Fruit fly (Drosophila melanogaster): ENCODE data around the gene Hmgcr.
A peak's percentile ranks its signal among the peaks of the same experiment; 100 is the strongest.

The Hmgcr gene

DNA sequence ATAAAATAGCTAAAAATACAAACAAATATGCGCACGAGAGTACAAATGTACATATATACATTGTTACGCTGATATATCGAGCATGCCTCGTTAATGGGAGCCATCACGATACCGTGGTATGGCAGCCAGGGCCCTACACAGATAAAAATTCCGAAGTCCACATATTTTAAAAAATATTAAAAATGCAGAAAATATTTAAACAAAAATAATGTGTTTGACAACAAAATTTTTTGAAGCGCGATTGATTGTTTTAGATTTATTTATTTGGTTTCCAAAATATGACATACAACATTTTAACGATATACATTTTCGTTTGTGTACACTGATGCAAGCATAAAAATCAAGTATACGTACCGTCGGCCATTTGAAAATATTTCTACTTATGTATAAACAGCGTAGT is 6.4 kb upstream of the Hmgcr start (continued):
- no peak for TF ChIP-seq CG14860 (GFP tag; IDR thresholded peaks at IDR 0.05; ENCODE audit: partially characterized antibody)
- peak; percentile 75; the same call in 1 of the 2 replicates for TF ChIP-seq ham (GFP tag; IDR thresholded peaks at IDR 0.05)
- peak; percentile 74 for TF ChIP-seq CG7987 (GFP tag; optimal IDR thresholded peaks at IDR 0.05)
- TF ChIP-seq chinmo (GFP tag; IDR thresholded peaks at IDR 0.05; ENCODE audit: partially characterized antibody), result 0 out of 4 replicates have a peak, but pooled peaks have one; percentile 36
- TF ChIP-seq Pdp1 (GFP tag; optimal IDR thresholded peaks at IDR 0.05), result peak; percentile 67 to 74
- TF ChIP-seq CG1647 (GFP tag; optimal IDR thresholded peaks at IDR 0.05), result peak; percentile 65
- TF ChIP-seq Myb (GFP tag; optimal IDR thresholded peaks at IDR 0.05), result peak; percentile 42
- TF ChIP-seq tx (GFP tag; optimal IDR thresholded peaks at IDR 0.05), result peak; percentile 64
- TF ChIP-seq bcd (GFP tag; optimal IDR thresholded peaks at IDR 0.05), result peak; percentile 82
- TF ChIP-seq sna (GFP tag; IDR thresholded peaks at IDR 0.05; ENCODE audit: partially characterized antibody), result no peak
- TF ChIP-seq CG34224 (GFP tag; IDR thresholded peaks at IDR 0.05; ENCODE audit: partially characterized antibody), result no peak
- peak; percentile 41 for TF ChIP-seq zen (tag; optimal IDR thresholded peaks at IDR 0.05)
- TF ChIP-seq Oli (tag; optimal IDR thresholded peaks at IDR 0.05), result peak; percentile 76
- no peak for TF ChIP-seq CG15479 (GFP tag; optimal IDR thresholded peaks at IDR 0.05)
- peak; percentile 13 for TF ChIP-seq CG3065 (GFP tag; optimal IDR thresholded peaks at IDR 0.05)
- peak; percentile 61 for TF ChIP-seq slp2 (GFP tag; optimal IDR thresholded peaks at IDR 0.05)
- TF ChIP-seq p53 (GFP tag; optimal IDR thresholded peaks at IDR 0.05), result no peak
- peak; percentile 70; the same call in 1 of the 2 replicates for TF ChIP-seq chm (GFP tag; IDR thresholded peaks at IDR 0.05)
- TF ChIP-seq HLHmδ (GFP tag; optimal IDR thresholded peaks at IDR 0.05), result no peak
- TF ChIP-seq CG10565 (GFP tag; optimal IDR thresholded peaks at IDR 0.05), result no peak
- peak; percentile 57 for TF ChIP-seq Camta (GFP tag; optimal IDR thresholded peaks at IDR 0.05)
- TF ChIP-seq CG14710 (tag; optimal IDR thresholded peaks at IDR 0.05), result peak; percentile 35
- TF ChIP-seq MESR4 (GFP tag; optimal IDR thresholded peaks at IDR 0.05), result no peak
- no peak for TF ChIP-seq Dll (GFP tag; IDR thresholded peaks at IDR 0.05; ENCODE audit: partially characterized antibody)
- no peak for TF ChIP-seq pita (GFP tag; optimal IDR thresholded peaks at IDR 0.05)
- peak; percentile 43; the same call in 1 of the 2 replicates for TF ChIP-seq danr (GFP tag; IDR thresholded peaks at IDR 0.05)
- TF ChIP-seq NK7.1 (GFP tag; optimal IDR thresholded peaks at IDR 0.05), result peak; percentile 42
- peak; percentile 57 for TF ChIP-seq B-H2 (GFP tag; optimal IDR thresholded peaks at IDR 0.05)
- TF ChIP-seq zen2 (GFP tag; IDR thresholded peaks at IDR 0.05; ENCODE audit: partially characterized antibody), result no peak
- TF ChIP-seq CG8944 (GFP tag; optimal IDR thresholded peaks at IDR 0.05), result peak; percentile 16
- peak; percentile 84 for TF ChIP-seq dmrt99B (tag; optimal IDR thresholded peaks at IDR 0.05)
- no peak; the same call in 2 of the 3 replicates for TF ChIP-seq ase (GFP tag; IDR thresholded peaks at IDR 0.05)
- peak; percentile 70 for TF ChIP-seq CG1233 (GFP tag; optimal IDR thresholded peaks at IDR 0.05)
- TF ChIP-seq bbx (GFP tag; IDR thresholded peaks at IDR 0.05; ENCODE audit: partially characterized antibody), result no peak
- no peak for TF ChIP-seq CG34376 (GFP tag; optimal IDR thresholded peaks at IDR 0.05)
- peak; percentile 72 for TF ChIP-seq CG18011 (GFP tag; optimal IDR thresholded peaks at IDR 0.05)
- TF ChIP-seq crc (GFP tag; optimal IDR thresholded peaks at IDR 0.05), result peak; percentile 53
- peak; percentile 69 for TF ChIP-seq CG9817 (tag; optimal IDR thresholded peaks at IDR 0.05)
- TF ChIP-seq CG33213 (GFP tag; optimal IDR thresholded peaks at IDR 0.05), result peak; percentile 16
- TF ChIP-seq Antp (GFP tag; optimal IDR thresholded peaks at IDR 0.05), result peak; percentile 49
- TF ChIP-seq dimm (GFP tag; IDR thresholded peaks at IDR 0.05), result no peak
- peak; percentile 66 for TF ChIP-seq CrebB (tag; optimal IDR thresholded peaks at IDR 0.05)
- TF ChIP-seq pzg (GFP tag; optimal IDR thresholded peaks at IDR 0.05), result no peak
- TF ChIP-seq CG18599 (GFP tag; optimal IDR thresholded peaks at IDR 0.05), result peak; percentile 94
- TF ChIP-seq CG3847 (GFP tag; IDR thresholded peaks at IDR 0.05), result peak; percentile 76
- peak; percentile 73 for TF ChIP-seq org-1 (GFP tag; optimal IDR thresholded peaks at IDR 0.05)
- no peak for TF ChIP-seq prd (optimal IDR thresholded peaks at IDR 0.05)
- TF ChIP-seq prd (GFP tag; IDR thresholded peaks at IDR 0.05), result peak; percentile 78
- TF ChIP-seq CG11560 (tag; IDR thresholded peaks at IDR 0.05), result peak; percentile 58; the same call in 2 of the 3 replicates
- no peak for TF ChIP-seq CG3407 (GFP tag; optimal IDR thresholded peaks at IDR 0.05)
